Worm (Caenorhabditis elegans) whole organism, L2 larva: Measurements from ENCODE around the gene C14A4.13.

Experiments used
- crh-2 ChIP-seq: sonication (generic microtip); optimal IDR thresholded peaks from 2 replicates; lab custom pipeline; 2017; ENCODE audit warnings: missing biosample characterization, missing genetic modification characterization
- egl-27 ChIP-seq: sonication (generic microtip); optimal IDR thresholded peaks from 3 replicates; lab custom pipeline; 2017; ENCODE audit warnings: missing biosample characterization, missing genetic modification reagents, missing genetic modification characterization
- elt-1 ChIP-seq: fragments of 150-350 bp; optimal IDR thresholded peaks from 2 replicates; lab custom pipeline; 2014; ENCODE audit warnings: missing biosample characterization, missing genetic modification characterization
- lin-13 ChIP-seq: fragments of 150-350 bp; optimal IDR thresholded peaks from 2 replicates; lab custom pipeline; 2014; ENCODE audit warnings: missing biosample characterization, missing genetic modification reagents, missing genetic modification characterization
- nhr-12 ChIP-seq: fragments of 150-350 bp; optimal IDR thresholded peaks from 2 replicates; lab custom pipeline; 2014; ENCODE audit warnings: missing biosample characterization, missing genetic modification characterization
- unc-62 ChIP-seq: fragments of 150-350 bp; optimal IDR thresholded peaks from 2 replicates; lab custom pipeline; 2014; ENCODE audit warnings: missing biosample characterization, missing genetic modification reagents, missing genetic modification characterization
- zag-1 ChIP-seq: fragments of 150-350 bp; optimal IDR thresholded peaks from 2 replicates; lab custom pipeline; 2014; ENCODE audit warnings: missing biosample characterization, missing genetic modification characterization
- ztf-1 ChIP-seq: fragments of 200-800 bp; sonication (Bioruptor generic); conservative IDR thresholded peaks from 2 replicates; pipeline ENCODE4 v1.3.6; 2022; ENCODE audit warnings: missing genetic modification characterization, missing compliant biosample characterization
- ztf-4 ChIP-seq: fragments of 150-350 bp; optimal IDR thresholded peaks from 2 replicates; lab custom pipeline; 2014; ENCODE audit warnings: missing biosample characterization, missing genetic modification characterization

DNA sequence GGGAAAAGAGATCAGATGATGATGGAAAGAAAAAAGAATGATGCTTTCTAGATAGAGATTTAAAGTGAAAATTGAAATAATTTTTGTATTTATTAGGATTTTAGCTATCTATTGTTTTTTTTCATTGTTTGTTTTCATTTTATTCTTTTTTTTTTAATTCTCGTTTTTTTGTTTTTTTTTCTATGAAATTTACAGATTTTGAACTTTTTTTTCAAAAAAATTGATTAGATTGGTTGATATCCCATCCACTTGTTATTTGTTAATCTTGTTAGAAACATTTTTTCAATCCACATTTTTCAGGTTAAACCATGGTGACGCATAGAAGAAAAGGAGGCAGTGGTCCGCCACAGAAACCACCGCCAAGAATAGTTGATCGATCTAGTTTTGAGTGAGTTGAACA lies 34.2 kb upstream of the C14A4.13 start, which contains the start of gene algn-9:
- TF ChIP-seq ztf-1 (GFP tag; lab: Robert Waterston, UW): no peak
- no peak for TF ChIP-seq egl-27
- TF ChIP-seq nhr-12 (tag; lab: Kevin White, UChicago): no peak
- TF ChIP-seq lin-13: no peak
- no peak for TF ChIP-seq crh-2
- no peak for TF ChIP-seq zag-1
- no peak for TF ChIP-seq ztf-4 (tag; lab: Kevin White, UChicago)
- no peak for TF ChIP-seq unc-62 (GFP tag; lab: Kevin White, UChicago)
- TF ChIP-seq elt-1: no peak
